Fruit fly (Drosophila melanogaster) whole organism: ENCODE measurements around the gene CG9782.

Source experiments
- CG8478 ChIP-seq: fragments of >200 bp; optimal IDR thresholded peaks from 2 replicates; lab custom pipeline; 2018; ENCODE audit warnings: inconsistent platforms
- Dll ChIP-seq: fragments of >200 bp; optimal IDR thresholded peaks from 2 replicates; lab custom pipeline; 2017
- usp ChIP-seq: fragments of >200 bp; optimal IDR thresholded peaks from 2 replicates; lab custom pipeline; 2017; ENCODE audit warnings: missing biosample characterization, missing genetic modification characterization, mixed read lengths

- TF ChIP-seq CG8478 (lab: Kevin White, UChicago) (no peak), Dll (lab: Kevin White, UChicago) (no peak), usp (GFP tag; lab: Kevin White, UChicago) (no peak)
These were observed 33.7 kb downstream of the CG9782 start, which contains the start of gene CG13014 for dm6 chrX:16587668-16588046.
